Worm (Caenorhabditis elegans): Measurements from ENCODE around the gene Y37B11A.3.

DNA sequence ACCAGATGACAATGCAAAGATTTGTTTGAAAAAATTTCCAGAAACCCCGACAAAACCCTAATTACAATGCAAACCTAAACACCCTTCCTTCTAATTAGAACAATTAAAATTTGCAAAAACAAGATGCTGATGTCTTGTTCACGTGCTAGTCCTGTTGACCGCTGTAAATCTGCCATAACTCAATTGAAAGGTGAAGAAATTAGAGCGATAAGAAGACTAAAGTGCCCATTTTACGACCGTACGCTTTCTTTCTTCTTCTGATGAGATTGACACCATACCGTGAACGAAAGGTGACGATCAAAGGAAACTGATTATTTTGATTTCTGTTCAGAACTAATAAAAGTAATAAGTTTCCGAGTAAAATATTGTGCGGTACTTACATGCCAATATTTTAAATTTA lies 28.4 kb upstream of the Y37B11A.3 start:
- TF ChIP-seq egl-44 (GFP tag; IDR thresholded peaks at IDR 0.05) (no peak), ztf-22 (GFP tag; optimal IDR thresholded peaks at IDR 0.05) (no peak)
